Worm (Caenorhabditis elegans) whole organism, L2 larva: ENCODE measurements around the gene ubc-9.
A peak's percentile ranks its signal among the peaks of the same experiment; 100 is the strongest.

Source experiments
- C34F6.9 ChIP-seq: fragments of 150-350 bp; optimal IDR thresholded peaks from 2 replicates; lab custom pipeline; 2014; ENCODE audit warnings: missing biosample characterization, missing genetic modification characterization
- F13H6.1 ChIP-seq: sonication (generic microtip); optimal IDR thresholded peaks from 2 replicates; lab custom pipeline; 2016; ENCODE audit warnings: missing genetic modification characterization, missing compliant biosample characterization
- Y55F3AM.14 ChIP-seq: fragments of 200-800 bp; sonication (Bioruptor generic); optimal IDR thresholded peaks from 2 replicates; lab custom pipeline; 2018; ENCODE audit warnings: mild to moderate bottlenecking, missing genetic modification characterization, missing compliant biosample characterization
- ZK546.5 ChIP-seq: sonication (generic microtip); optimal IDR thresholded peaks from 2 replicates; lab custom pipeline; 2017; ENCODE audit warnings: missing biosample characterization, missing genetic modification characterization
- aly-2 ChIP-seq: fragments of 150-350 bp; optimal IDR thresholded peaks from 2 replicates; lab custom pipeline; 2014; ENCODE audit warnings: missing biosample characterization, missing genetic modification characterization
- blmp-1 ChIP-seq: sonication (generic microtip); optimal IDR thresholded peaks from 2 replicates; lab custom pipeline; 2017; ENCODE audit warnings: missing genetic modification characterization, mild to moderate bottlenecking, missing compliant biosample characterization, antibody characterized with exemption, moderate library complexity; ENCODE audit not compliant: insufficient read depth
- ceh-16 ChIP-seq: fragments of 150-350 bp; optimal IDR thresholded peaks from 2 replicates; lab custom pipeline; 2014; ENCODE audit warnings: missing biosample characterization, missing genetic modification characterization
- ceh-82 ChIP-seq: fragments of 150-350 bp; optimal IDR thresholded peaks from 2 replicates; lab custom pipeline; 2014; ENCODE audit warnings: missing biosample characterization, missing genetic modification characterization
- crh-2 ChIP-seq: sonication (generic microtip); optimal IDR thresholded peaks from 2 replicates; lab custom pipeline; 2017; ENCODE audit warnings: missing biosample characterization, missing genetic modification characterization
- egl-27 ChIP-seq: sonication (generic microtip); optimal IDR thresholded peaks from 3 replicates; lab custom pipeline; 2017; ENCODE audit warnings: missing biosample characterization, missing genetic modification reagents, missing genetic modification characterization
- elt-3 ChIP-seq: sonication (generic microtip); optimal IDR thresholded peaks from 2 replicates; lab custom pipeline; 2017; ENCODE audit warnings: missing biosample characterization, missing genetic modification characterization
- gmeb-1 ChIP-seq: fragments of 150-350 bp; optimal IDR thresholded peaks from 2 replicates; lab custom pipeline; 2014; ENCODE audit warnings: missing biosample characterization, missing genetic modification characterization
- lin-11 ChIP-seq: fragments of 150-350 bp; sonication (generic microtip); optimal IDR thresholded peaks from 2 replicates; lab custom pipeline; 2014; ENCODE audit warnings: missing biosample characterization, missing genetic modification characterization, inconsistent platforms, mixed read lengths
- lsy-2 ChIP-seq, 2 experiments: fragments of 150-350 bp in 1 of 2; sonication (generic microtip) in 1 of 2; optimal IDR thresholded peaks; 2 replicates each; lab custom pipeline; 2014 to 2017; ENCODE audit warnings: missing biosample characterization in 2 of 2, missing genetic modification characterization in 2 of 2
- mab-5 ChIP-seq: fragments of 150-350 bp; optimal IDR thresholded peaks from 2 replicates; lab custom pipeline; 2014; ENCODE audit warnings: missing biosample characterization, missing genetic modification characterization
- nhr-10 ChIP-seq: sonication (generic microtip); optimal IDR thresholded peaks from 2 replicates; lab custom pipeline; 2017; ENCODE audit warnings: missing biosample characterization, missing genetic modification characterization
- nhr-129 ChIP-seq: fragments of 150-350 bp; optimal IDR thresholded peaks from 2 replicates; lab custom pipeline; 2014; ENCODE audit warnings: missing biosample characterization, missing genetic modification characterization
- nhr-21 ChIP-seq: fragments of 150-350 bp; optimal IDR thresholded peaks from 2 replicates; lab custom pipeline; 2014; ENCODE audit warnings: missing biosample characterization, missing genetic modification characterization
- nhr-237 ChIP-seq: fragments of 150-350 bp; optimal IDR thresholded peaks from 2 replicates; lab custom pipeline; 2014; ENCODE audit warnings: missing biosample characterization, missing genetic modification characterization
- nhr-77 ChIP-seq: fragments of 150-350 bp; optimal IDR thresholded peaks from 2 replicates; lab custom pipeline; 2014; ENCODE audit warnings: missing biosample characterization, missing genetic modification characterization
- peb-1 ChIP-seq: fragments of 150-350 bp; optimal IDR thresholded peaks from 2 replicates; lab custom pipeline; 2014; ENCODE audit warnings: missing biosample characterization, missing genetic modification characterization
- sem-4 ChIP-seq: fragments of 150-350 bp; optimal IDR thresholded peaks from 2 replicates; lab custom pipeline; 2014; ENCODE audit warnings: missing biosample characterization, missing genetic modification reagents, missing genetic modification characterization
- sma-3 ChIP-seq: sonication (generic microtip); optimal IDR thresholded peaks from 2 replicates; lab custom pipeline; 2016; ENCODE audit warnings: missing genetic modification reagents, missing genetic modification characterization, missing compliant biosample characterization
- unc-39 ChIP-seq: fragments of 150-350 bp; optimal IDR thresholded peaks from 2 replicates; lab custom pipeline; 2014; ENCODE audit warnings: missing biosample characterization, missing genetic modification characterization
- unc-55 ChIP-seq: fragments of 150-350 bp; sonication (generic microtip); optimal IDR thresholded peaks from 3 replicates; lab custom pipeline; 2014; ENCODE audit warnings: missing biosample characterization, missing genetic modification reagents, missing genetic modification characterization
- unc-62 ChIP-seq: fragments of 150-350 bp; optimal IDR thresholded peaks from 2 replicates; lab custom pipeline; 2014; ENCODE audit warnings: missing biosample characterization, missing genetic modification reagents, missing genetic modification characterization
- zag-1 ChIP-seq: fragments of 150-350 bp; optimal IDR thresholded peaks from 2 replicates; lab custom pipeline; 2014; ENCODE audit warnings: missing biosample characterization, missing genetic modification characterization
- ztf-11 ChIP-seq: sonication (generic microtip); optimal IDR thresholded peaks from 2 replicates; lab custom pipeline; 2017; ENCODE audit warnings: missing biosample characterization, missing genetic modification characterization

ubc-9 gene

DNA sequence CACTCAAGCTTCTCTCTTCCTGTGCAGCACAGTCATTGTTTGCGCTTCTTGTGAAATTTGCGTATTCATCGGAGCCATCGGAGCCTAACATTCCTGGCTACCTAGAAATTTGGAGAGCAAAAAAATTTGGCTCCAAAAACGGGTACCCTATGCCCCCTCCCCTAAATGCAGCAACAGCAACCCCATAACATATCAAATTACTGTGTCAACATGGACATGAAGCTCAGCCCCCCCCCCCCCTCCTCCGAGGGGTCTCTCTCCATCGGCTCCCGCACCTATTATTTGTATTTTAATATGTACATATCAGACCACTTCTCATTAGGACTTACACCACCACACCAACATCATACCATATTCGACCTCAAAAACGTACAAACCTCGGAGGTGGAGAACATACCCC is 23.5 kb downstream of the ubc-9 start:
- no peak for TF ChIP-seq zag-1 (tag; lab: Kevin White, UChicago)
- no peak for TF ChIP-seq nhr-77
- TF ChIP-seq unc-62 = no peak

DNA sequence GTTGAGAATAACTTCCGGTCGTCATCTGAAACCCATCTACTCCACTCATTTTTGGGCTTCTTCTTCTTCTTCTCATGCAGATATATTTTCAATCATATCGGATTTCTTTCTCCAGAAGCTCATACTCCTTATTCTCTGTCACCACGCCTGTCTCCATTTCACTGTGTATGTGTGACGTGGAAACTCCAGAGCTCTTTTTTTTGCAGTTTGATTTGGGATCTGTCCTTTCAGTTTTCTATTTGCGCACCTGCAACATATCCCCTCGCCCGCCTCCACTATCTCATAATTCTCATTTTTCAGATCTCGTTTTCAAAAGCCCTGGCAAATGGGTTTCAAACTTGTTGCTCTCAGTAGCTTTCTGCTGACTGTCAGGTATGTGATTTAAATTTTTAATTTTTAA is 27.9 kb downstream of the ubc-9 start, which contains the start of gene kin-36:
kin-36 (plus strand) TSS at position 301 of the 400 bp plus-strand sequence.
- TF ChIP-seq Y55F3AM.14 (GFP tag; lab: Kevin White, UChicago) (no peak), lsy-2 (tag; optimal IDR thresholded peaks at IDR 0.05; lab: Kevin White, UChicago) (no peak), nhr-129 (tag; lab: Kevin White, UChicago) (no peak), nhr-21 (tag; lab: Kevin White, UChicago) (no peak), sem-4 (tag; lab: Kevin White, UChicago) (no peak), elt-3 (tag; lab: Kevin White, UChicago) (no peak), blmp-1 (tag; lab: Kevin White, UChicago) (no peak), ceh-82 (tag; lab: Kevin White, UChicago) (no peak)

DNA sequence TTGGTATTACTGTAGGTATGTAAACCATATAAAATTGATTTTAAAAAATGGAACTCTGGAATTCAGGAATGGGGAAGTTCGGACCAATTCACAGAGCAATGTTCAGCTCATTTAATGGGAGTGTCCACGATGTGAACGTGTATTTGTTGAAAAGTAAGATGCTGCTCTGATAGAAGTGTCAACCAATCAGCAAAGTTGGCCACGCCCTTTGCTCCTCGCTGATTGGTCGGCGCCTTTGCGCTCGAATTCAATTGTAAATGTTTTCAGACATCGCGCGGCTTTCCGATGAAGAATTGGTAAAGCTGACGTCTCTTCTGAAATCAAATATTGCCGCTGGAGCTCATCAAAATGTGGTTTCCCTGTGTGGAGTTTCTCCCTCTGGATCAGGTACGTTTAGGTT is 32.3 kb downstream of the ubc-9 start:
- no peak for TF ChIP-seq crh-2 (tag; lab: Kevin White, UChicago)

DNA sequence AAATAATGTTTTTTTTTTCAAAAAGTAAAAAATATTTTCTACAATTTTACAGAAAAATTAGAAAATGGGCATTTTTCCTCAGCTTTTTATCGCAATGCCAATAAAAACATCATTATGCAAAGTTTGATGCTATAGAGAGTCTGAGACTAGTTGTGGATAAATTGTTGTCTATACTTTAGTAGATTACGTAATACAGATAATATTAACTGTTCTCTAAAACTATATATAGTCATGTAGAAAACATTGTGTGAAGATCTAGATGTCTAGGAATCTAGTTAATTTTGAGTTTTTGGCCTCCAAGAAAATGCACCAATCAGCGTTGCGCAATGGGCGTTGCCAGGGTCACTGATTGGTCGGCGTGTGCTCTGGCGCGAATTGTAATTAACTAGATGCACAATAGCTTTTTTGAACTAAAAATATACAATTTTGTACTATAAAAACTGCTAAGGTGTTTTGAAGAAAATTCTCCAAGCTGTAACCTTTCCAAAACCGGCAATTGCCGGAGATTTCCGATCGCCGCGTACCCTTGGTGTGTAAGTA is 35.5 kb downstream of the ubc-9 start:
- no peak for TF ChIP-seq nhr-237 (tag; lab: Kevin White, UChicago)
- TF ChIP-seq ceh-16 (tag; lab: Kevin White, UChicago) = no peak
- no peak for TF ChIP-seq unc-55 (GFP tag; lab: Kevin White, UChicago)
- no peak for TF ChIP-seq nhr-77
- no peak for TF ChIP-seq sma-3 (GFP tag; lab: Kevin White, UChicago)
- no peak for TF ChIP-seq F13H6.1 (tag; lab: Kevin White, UChicago)
- no peak for TF ChIP-seq C34F6.9 (tag; lab: Kevin White, UChicago)
- TF ChIP-seq blmp-1 (tag; lab: Kevin White, UChicago) = no peak
- TF ChIP-seq peb-1 (tag; lab: Kevin White, UChicago) = no peak
- TF ChIP-seq unc-39 (tag; lab: Kevin White, UChicago) = no peak
- no peak for TF ChIP-seq lin-11 (tag; lab: Kevin White, UChicago)
- no peak for TF ChIP-seq zag-1 (tag; lab: Kevin White, UChicago)

DNA sequence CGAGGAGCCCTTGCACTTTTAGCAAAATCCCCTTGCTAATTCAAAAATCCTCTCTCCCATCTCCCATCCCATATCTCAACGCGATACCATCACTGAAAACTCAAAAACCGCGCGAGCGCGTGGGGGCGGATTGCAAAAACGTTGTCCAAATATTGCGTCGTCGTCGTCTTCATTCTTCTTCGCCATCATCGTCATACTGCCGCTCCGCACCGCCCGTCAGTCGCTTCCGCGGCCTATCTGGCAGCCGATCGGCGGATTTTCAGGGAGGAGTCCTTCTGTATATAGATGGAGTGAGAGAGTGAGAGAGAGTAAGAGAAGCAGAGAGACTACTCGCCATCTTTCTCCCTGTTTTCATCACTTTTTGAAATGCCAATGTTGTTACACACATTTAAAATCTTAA is 36.1 kb downstream of the ubc-9 start:
- TF ChIP-seq ZK546.5 (no peak), egl-27 (tag; lab: Kevin White, UChicago) (no peak), gmeb-1 (tag; lab: Kevin White, UChicago) (no peak), zag-1 (tag; lab: Kevin White, UChicago) (no peak), unc-55 (GFP tag; lab: Kevin White, UChicago) (no peak), aly-2 (tag; lab: Kevin White, UChicago) (no peak), nhr-77 (no peak), Y55F3AM.14 (GFP tag; lab: Kevin White, UChicago) (no peak), unc-39 (tag; lab: Kevin White, UChicago) (no peak)

DNA sequence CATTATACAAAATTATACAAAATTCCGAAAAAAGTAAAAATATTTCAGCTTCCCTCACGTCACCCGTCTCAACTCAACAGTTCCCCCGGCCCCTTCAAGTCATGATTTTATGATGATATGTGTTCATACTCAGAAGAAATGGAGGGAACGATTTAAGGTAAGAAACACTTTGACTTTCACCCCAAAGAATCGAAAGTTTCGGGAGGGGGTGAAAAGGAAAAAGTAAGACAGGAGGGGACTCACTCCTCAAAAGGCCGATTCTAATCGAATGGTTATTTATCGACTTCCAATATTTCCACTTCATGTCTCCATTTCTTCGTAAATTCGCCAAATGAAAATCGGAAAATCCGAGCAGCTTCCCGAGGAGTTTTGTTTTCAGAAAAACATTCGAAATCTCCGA is 37.4 kb downstream of the ubc-9 start, which contains the start of gene bus-4:
bus-4 (plus strand) TSS at position 49 of the 400 bp plus-strand sequence.
- TF ChIP-seq nhr-129 (tag; lab: Kevin White, UChicago) (no peak), lin-11 (tag; lab: Kevin White, UChicago) (no peak), blmp-1 (tag; lab: Kevin White, UChicago) (peak; percentile 61), nhr-10 (no peak), C34F6.9 (tag; lab: Kevin White, UChicago) (no peak), ztf-11 (no peak)

DNA sequence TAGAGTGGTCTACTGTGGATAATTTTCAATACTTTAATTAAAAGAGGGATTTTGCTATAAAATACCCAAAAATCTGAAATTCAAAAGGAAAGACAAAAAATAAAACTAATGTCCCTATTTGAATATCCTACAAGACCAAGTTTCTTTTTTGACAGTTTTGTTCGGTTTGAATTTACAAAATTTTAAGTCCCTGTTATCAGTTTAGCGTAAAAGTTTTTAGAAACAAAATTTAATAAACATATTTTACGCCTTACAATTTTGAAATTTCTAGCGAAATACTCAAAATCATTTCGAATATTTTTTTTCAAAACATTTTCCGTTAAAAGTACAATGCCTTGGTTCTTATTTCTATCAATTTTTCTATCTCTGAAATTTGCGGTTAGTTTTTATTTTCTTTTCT is 41.6 kb downstream of the ubc-9 start, which contains the start of gene spe-51:
spe-51 (plus strand) TSS at position 301 of the 400 bp plus-strand sequence.
- TF ChIP-seq ceh-16 (tag; lab: Kevin White, UChicago) (no peak), mab-5 (tag; lab: Kevin White, UChicago) (no peak), nhr-77 (no peak), nhr-10 (no peak)
